Worm (Caenorhabditis elegans): ENCODE results near the gene nhr-31.

Gene nhr-31

ce11 chrIV:8000763-8001162 is 28.6 kb downstream of the nhr-31 start:
- TF ChIP-seq hnd-1 (tag; optimal IDR thresholded peaks at IDR 0.05) (no peak), sea-1 (GFP tag; conservative IDR thresholded peaks at IDR 0.05) (no peak), ceh-36 (tag; optimal IDR thresholded peaks at IDR 0.05) (peak; percentile 53)

- no peak for TF ChIP-seq pes-1 (GFP tag; IDR thresholded peaks at IDR 0.05)
- TF ChIP-seq aly-1 (tag; optimal IDR thresholded peaks at IDR 0.05) = no peak
- TF ChIP-seq flt-1 (GFP tag; IDR thresholded peaks at IDR 0.05) = no peak
- no peak for TF ChIP-seq hmbx-1 (tag; optimal IDR thresholded peaks at IDR 0.05)
- no peak for TF ChIP-seq scrt-1 (GFP tag; IDR thresholded peaks at IDR 0.05)
- TF ChIP-seq ceh-36 (tag; optimal IDR thresholded peaks at IDR 0.05) = no peak
- TF ChIP-seq tra-4 (tag; optimal IDR thresholded peaks at IDR 0.05) = no peak
- TF ChIP-seq sea-1 (GFP tag; conservative IDR thresholded peaks at IDR 0.05) = no peak
- no peak for TF ChIP-seq hnd-1 (tag; optimal IDR thresholded peaks at IDR 0.05)
- no peak for TF ChIP-seq ama-1 (optimal IDR thresholded peaks at IDR 0.05)
- TF ChIP-seq ceh-13 (GFP tag; optimal IDR thresholded peaks at IDR 0.05) = no peak
- TF ChIP-seq F13C5.2 (tag; optimal IDR thresholded peaks at IDR 0.05) = no peak
- no peak for TF ChIP-seq B0310.2 (tag; optimal IDR thresholded peaks at IDR 0.05)
- TF ChIP-seq ets-7 (tag; optimal IDR thresholded peaks at IDR 0.05) = no peak
- no peak for TF ChIP-seq tbx-37 (GFP tag; conservative IDR thresholded peaks at IDR 0.05)
- no peak for TF ChIP-seq hmg-4 (GFP tag; optimal IDR thresholded peaks at IDR 0.05)
- TF ChIP-seq tbx-11 (GFP tag; IDR thresholded peaks at IDR 0.05) = no peak
These were observed 34.6 kb downstream of the nhr-31 start for ce11 chrIV:7994715-7995114.

- TF ChIP-seq hnd-1 (tag; optimal IDR thresholded peaks at IDR 0.05) (no peak), ceh-36 (tag; optimal IDR thresholded peaks at IDR 0.05) (no peak), ets-7 (tag; optimal IDR thresholded peaks at IDR 0.05) (no peak), F13C5.2 (tag; optimal IDR thresholded peaks at IDR 0.05) (no peak), ceh-13 (GFP tag; optimal IDR thresholded peaks at IDR 0.05) (no peak)
These were observed 40.9 kb downstream of the nhr-31 start, which contains the start of gene col-115 for ce11 chrIV:7988385-7988784. TSS of gene col-115 (plus strand) at chrIV:7988685.

ce11 chrIV:7987083-7987482 is 42.2 kb downstream of the nhr-31 start, which contains the start of gene mec-17:
TSS of gene mec-17 (minus strand) at chrIV:7987183.
- TF ChIP-seq tbx-11 (GFP tag; IDR thresholded peaks at IDR 0.05) (no peak), aly-1 (tag; optimal IDR thresholded peaks at IDR 0.05) (no peak), pes-1 (GFP tag; IDR thresholded peaks at IDR 0.05) (no peak), scrt-1 (GFP tag; IDR thresholded peaks at IDR 0.05) (no peak), ceh-13 (GFP tag; optimal IDR thresholded peaks at IDR 0.05) (no peak), ama-1 (optimal IDR thresholded peaks at IDR 0.05) (no peak), hmbx-1 (tag; optimal IDR thresholded peaks at IDR 0.05) (no peak), hnd-1 (tag; optimal IDR thresholded peaks at IDR 0.05) (no peak)

ce11 chrIV:7985737-7986136 is 43.6 kb downstream of the nhr-31 start:
- no peak for TF ChIP-seq ceh-13 (GFP tag; optimal IDR thresholded peaks at IDR 0.05)
- no peak for TF ChIP-seq tbx-37 (GFP tag; conservative IDR thresholded peaks at IDR 0.05)
- TF ChIP-seq hmg-4 (GFP tag; optimal IDR thresholded peaks at IDR 0.05) = no peak
- no peak for TF ChIP-seq scrt-1 (GFP tag; IDR thresholded peaks at IDR 0.05)
- TF ChIP-seq flt-1 (GFP tag; IDR thresholded peaks at IDR 0.05) = no peak
- TF ChIP-seq ets-7 (tag; optimal IDR thresholded peaks at IDR 0.05) = no peak
- no peak for TF ChIP-seq ceh-36 (tag; optimal IDR thresholded peaks at IDR 0.05)
- no peak for TF ChIP-seq sea-1 (GFP tag; conservative IDR thresholded peaks at IDR 0.05)

ce11 chrIV:7983728-7984346 is 45.5 kb downstream of the nhr-31 start:
- TF ChIP-seq aly-1 (tag; optimal IDR thresholded peaks at IDR 0.05) = no peak
- no peak for TF ChIP-seq tra-4 (tag; optimal IDR thresholded peaks at IDR 0.05)
- TF ChIP-seq ama-1 (optimal IDR thresholded peaks at IDR 0.05) = peak; percentile 55
- no peak for TF ChIP-seq hnd-1 (tag; optimal IDR thresholded peaks at IDR 0.05)
- TF ChIP-seq scrt-1 (GFP tag; IDR thresholded peaks at IDR 0.05) = no peak
- TF ChIP-seq ets-7 (tag; optimal IDR thresholded peaks at IDR 0.05) = no peak
- TF ChIP-seq F13C5.2 (tag; optimal IDR thresholded peaks at IDR 0.05) = no peak
- TF ChIP-seq hmg-4 (GFP tag; optimal IDR thresholded peaks at IDR 0.05) = no peak

- no peak for TF ChIP-seq tbx-11 (GFP tag; IDR thresholded peaks at IDR 0.05)
- TF ChIP-seq tbx-37 (GFP tag; conservative IDR thresholded peaks at IDR 0.05) = no peak
- no peak for TF ChIP-seq pes-1 (GFP tag; IDR thresholded peaks at IDR 0.05)
- TF ChIP-seq sea-1 (GFP tag; conservative IDR thresholded peaks at IDR 0.05) = no peak
- no peak for TF ChIP-seq ama-1 (optimal IDR thresholded peaks at IDR 0.05)
These were observed 46.3 kb downstream of the nhr-31 start for ce11 chrIV:7983021-7983420.

ce11 chrIV:7982024-7982576 is 47.2 kb downstream of the nhr-31 start, which contains the start of gene arf-5:
TSS of gene arf-5 (plus strand) at chrIV:7982526.
- TF ChIP-seq ceh-36 (tag; optimal IDR thresholded peaks at IDR 0.05) (no peak), F13C5.2 (tag; optimal IDR thresholded peaks at IDR 0.05) (no peak), hmbx-1 (tag; optimal IDR thresholded peaks at IDR 0.05) (no peak), ceh-13 (GFP tag; optimal IDR thresholded peaks at IDR 0.05) (no peak), tra-4 (tag; optimal IDR thresholded peaks at IDR 0.05) (no peak), ets-7 (tag; optimal IDR thresholded peaks at IDR 0.05) (no peak), scrt-1 (GFP tag; IDR thresholded peaks at IDR 0.05) (no peak), B0310.2 (tag; optimal IDR thresholded peaks at IDR 0.05) (no peak), aly-1 (tag; optimal IDR thresholded peaks at IDR 0.05) (no peak), sea-1 (GFP tag; conservative IDR thresholded peaks at IDR 0.05) (no peak), tbx-11 (GFP tag; IDR thresholded peaks at IDR 0.05) (no peak), flt-1 (GFP tag; IDR thresholded peaks at IDR 0.05) (no peak), hnd-1 (tag; optimal IDR thresholded peaks at IDR 0.05) (no peak), tbx-37 (GFP tag; conservative IDR thresholded peaks at IDR 0.05) (no peak), ama-1 (optimal IDR thresholded peaks at IDR 0.05) (no peak), hmg-4 (GFP tag; optimal IDR thresholded peaks at IDR 0.05) (no peak)
